2 worm cellular contexts compared by ENCODE assay signal in genomic region chrX:15181454-15181853, ce11.
TF ChIP-seq lines count a peak whose summit lies in the region.

TSS of gene pkhm-2 (minus strand) at chrX:15181465.

TF ChIP-seq in whole organism, L1 larva, 84 proteins besides CTCF, POLR2A, EP300 and RAD21 (continued from another document):
- TF ChIP-seq C34B4.2 (tag; optimal IDR thresholded peaks at IDR 0.05; lab: Kevin White, UChicago) (no peak), ceh-88 (GFP tag; IDR thresholded peaks at IDR 0.05; lab: Robert Waterston, UW) (peak; percentile 65), egl-13 (tag; optimal IDR thresholded peaks at IDR 0.05; lab: Kevin White, UChicago) (peak; percentile 87), vab-15 (tag; optimal IDR thresholded peaks at IDR 0.05; lab: Kevin White, UChicago) (no peak), ceh-90 (tag; optimal IDR thresholded peaks at IDR 0.05; lab: Kevin White, UChicago) (no peak), grh-1 (GFP tag; IDR thresholded peaks at IDR 0.05; lab: Robert Waterston, UW) (peak; percentile 92), lsy-2 (tag; optimal IDR thresholded peaks at IDR 0.05; lab: Kevin White, UChicago) (peak; percentile 86 to 89), fkh-10 (GFP tag; optimal IDR thresholded peaks at IDR 0.05; lab: Kevin White, UChicago) (peak; percentile 46), pqm-1 (tag; optimal IDR thresholded peaks at IDR 0.05; lab: Kevin White, UChicago) (peak; percentile 44), efl-3 (GFP tag; optimal IDR thresholded peaks at IDR 0.05; lab: Kevin White, UChicago) (no peak), Y116A8C.19 (tag; optimal IDR thresholded peaks at IDR 0.05; lab: Kevin White, UChicago; ENCODE audit: borderline replicate concordance) (no peak), tbx-2 (tag; optimal IDR thresholded peaks at IDR 0.05; lab: Kevin White, UChicago) (peak; percentile 89), ztf-11 (tag; optimal IDR thresholded peaks at IDR 0.05; lab: Kevin White, UChicago) (peak in 1 of 2 experiments; percentile 59), hpl-2 (GFP tag; optimal IDR thresholded peaks at IDR 0.05; lab: Kevin White, UChicago) (peak; percentile 73), pag-3 (tag; optimal IDR thresholded peaks at IDR 0.05; lab: Kevin White, UChicago; ENCODE audit: borderline replicate concordance, insufficient read depth) (peak; percentile 22), ets-5 (GFP tag; IDR thresholded peaks at IDR 0.05; lab: Robert Waterston, UW) (no peak), mef-2 (tag; optimal IDR thresholded peaks at IDR 0.05; lab: Kevin White, UChicago) (no peak), nhr-237 (tag; optimal IDR thresholded peaks at IDR 0.05; lab: Kevin White, UChicago) (peak; percentile 76), swsn-7 (tag; optimal IDR thresholded peaks at IDR 0.05; lab: Kevin White, UChicago) (peak; percentile 95), sox-4 (tag; optimal IDR thresholded peaks at IDR 0.05; lab: Kevin White, UChicago) (peak; percentile 68), mdl-1 (tag; optimal IDR thresholded peaks at IDR 0.05; lab: Kevin White, UChicago) (peak in 1 of 2 experiments; percentile 90), nhr-71 (tag; optimal IDR thresholded peaks at IDR 0.05; lab: Kevin White, UChicago) (peak; percentile 94), mep-1 (tag; optimal IDR thresholded peaks at IDR 0.05; lab: Kevin White, UChicago) (peak; percentile 92)

TF ChIP-seq in whole organism, young adult, 124 proteins besides CTCF, POLR2A, EP300 and RAD21 (continued from another document):
- TF ChIP-seq unc-62 (GFP tag; optimal IDR thresholded peaks at IDR 0.05; lab: Kevin White, UChicago) = no peak
- no peak for TF ChIP-seq mes-4 (tag; optimal IDR thresholded peaks at IDR 0.05; lab: Kevin White, UChicago)
- TF ChIP-seq madf-6 (GFP tag; IDR thresholded peaks at IDR 0.05; lab: Robert Waterston, UW) = peak; percentile 50
- peak; percentile 70; the same call in 1 of the 2 replicates for TF ChIP-seq C06A6.2 (GFP tag; conservative IDR thresholded peaks at IDR 0.05; lab: Robert Waterston, UW)
- TF ChIP-seq gei-17 (GFP tag; optimal IDR thresholded peaks at IDR 0.05; lab: Kevin White, UChicago) = peak; percentile 84
- 0 out of 2 replicates have a peak, but pooled peaks have one; percentile 52 for TF ChIP-seq hmg-20 (GFP tag; IDR thresholded peaks at IDR 0.05; lab: Robert Waterston, UW)
- no peak for TF ChIP-seq ceh-58 (GFP tag; IDR thresholded peaks at IDR 0.05; lab: Robert Waterston, UW)
- no peak for TF ChIP-seq fkh-3 (tag; optimal IDR thresholded peaks at IDR 0.05; lab: Kevin White, UChicago)
- peak; percentile 31 for TF ChIP-seq madf-10 (tag; optimal IDR thresholded peaks at IDR 0.05; lab: Kevin White, UChicago)
- peak; percentile 46 for TF ChIP-seq K12H6.12 (tag; optimal IDR thresholded peaks at IDR 0.05; lab: Kevin White, UChicago)
- TF ChIP-seq K11D2.4 (GFP tag; IDR thresholded peaks at IDR 0.05; lab: Robert Waterston, UW) = peak; percentile 86
- peak; percentile 79; the same call in 1 of the 2 replicates for TF ChIP-seq egl-44 (GFP tag; IDR thresholded peaks at IDR 0.05; lab: Robert Waterston, UW)
- TF ChIP-seq ekl-4 (GFP tag; IDR thresholded peaks at IDR 0.05; lab: Robert Waterston, UW) = peak; percentile 85
- TF ChIP-seq bed-1 (GFP tag; IDR thresholded peaks at IDR 0.05; lab: Robert Waterston, UW) = no peak
- no peak for TF ChIP-seq mxl-1 (tag; optimal IDR thresholded peaks at IDR 0.05; lab: Kevin White, UChicago)
- peak; percentile 68 for TF ChIP-seq atf-7 (tag; optimal IDR thresholded peaks at IDR 0.05; lab: Kevin White, UChicago)
- TF ChIP-seq hsf-1 (GFP tag; IDR thresholded peaks at IDR 0.05; lab: Robert Waterston, UW) = no peak
- peak; percentile 92 for TF ChIP-seq dox-1 (GFP tag; IDR thresholded peaks at IDR 0.05; lab: Robert Waterston, UW)
- TF ChIP-seq lir-1 (GFP tag; conservative IDR thresholded peaks at IDR 0.05; lab: Robert Waterston, UW) = peak; percentile 18; the same call in 1 of the 2 replicates
TF ChIP-seq in whole organism, young adult: peak in this region for 50.
